Worm (Caenorhabditis elegans): ENCODE measurements around the gene Y57G7A.5.

Gene Y57G7A.5

DNA sequence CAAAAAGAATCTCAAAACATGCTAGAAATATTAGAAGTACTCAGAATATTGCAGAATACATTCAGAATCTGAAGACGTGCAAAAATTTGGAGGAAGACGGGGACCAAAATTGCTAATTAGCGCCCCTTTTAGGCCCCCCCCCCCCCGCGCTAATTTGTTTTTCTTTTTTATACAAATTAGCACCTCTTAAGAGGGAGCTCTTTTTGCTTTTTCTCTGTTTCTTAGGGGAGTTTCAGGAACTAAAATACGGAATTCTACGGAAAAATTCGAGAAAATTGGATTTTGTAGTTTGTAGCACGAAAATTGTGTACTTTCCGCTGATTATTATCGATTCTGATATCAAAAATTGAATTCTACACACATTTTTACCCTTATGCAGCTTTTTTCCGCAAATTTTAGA is 26.2 kb upstream of the Y57G7A.5 start, which contains the start of gene glb-31:
Gene glb-31 (minus strand): TSS at position 101 of the 400 bp plus-strand sequence.
- no peak for TF ChIP-seq ceh-32 (tag; optimal IDR thresholded peaks at IDR 0.05; ENCODE audit: poor library complexity)
- no peak for TF ChIP-seq F37D6.2 (tag; optimal IDR thresholded peaks at IDR 0.05)
- TF ChIP-seq hmg-1.1 (GFP tag; IDR thresholded peaks at IDR 0.05) = no peak
- TF ChIP-seq set-16 (GFP tag; IDR thresholded peaks at IDR 0.05) = no peak
- no peak for TF ChIP-seq daf-8 (GFP tag; IDR thresholded peaks at IDR 0.05)
- TF ChIP-seq tra-1 (GFP tag; IDR thresholded peaks at IDR 0.05) = no peak
- TF ChIP-seq F26F4.8 (GFP tag; conservative IDR thresholded peaks at IDR 0.05) = no peak
- TF ChIP-seq R02D3.7 (tag; optimal IDR thresholded peaks at IDR 0.05) = no peak
- TF ChIP-seq lin-29 (GFP tag; IDR thresholded peaks at IDR 0.05) = no peak
- no peak for TF ChIP-seq dmd-9 (GFP tag; IDR thresholded peaks at IDR 0.05)
- no peak for TF ChIP-seq snpc-4 (tag; optimal IDR thresholded peaks at IDR 0.05)
- TF ChIP-seq jun-1 (tag; optimal IDR thresholded peaks at IDR 0.05) = no peak
- TF ChIP-seq ceh-82 (tag; optimal IDR thresholded peaks at IDR 0.05) = no peak
- TF ChIP-seq lin-15B (tag; optimal IDR thresholded peaks at IDR 0.05) = no peak
- no peak for TF ChIP-seq nhr-6 (tag; optimal IDR thresholded peaks at IDR 0.05)
- TF ChIP-seq daf-16 (GFP tag; optimal IDR thresholded peaks at IDR 0.05) = no peak
- no peak for TF ChIP-seq daf-16 (tag; optimal IDR thresholded peaks at IDR 0.05)

ce11 chrII:1298169-1298568 is 22.8 kb upstream of the Y57G7A.5 start, which contains the start of gene Y57G7A.1:
TSS of gene Y57G7A.1 (plus strand) at chrII:1298469.
- TF ChIP-seq nhr-41 (GFP tag; IDR thresholded peaks at IDR 0.05) = no peak
- TF ChIP-seq ceh-44 (GFP tag; IDR thresholded peaks at IDR 0.05) = no peak
- TF ChIP-seq madf-9 (GFP tag; conservative IDR thresholded peaks at IDR 0.05) = no peak
- TF ChIP-seq dmd-6 (GFP tag; IDR thresholded peaks at IDR 0.05) = no peak
- TF ChIP-seq nhr-48 (tag; optimal IDR thresholded peaks at IDR 0.05) = no peak
- no peak for TF ChIP-seq hmg-1.1 (GFP tag; IDR thresholded peaks at IDR 0.05)
- no peak for TF ChIP-seq nhr-111 (GFP tag; optimal IDR thresholded peaks at IDR 0.05)
- TF ChIP-seq ceh-62 (tag; optimal IDR thresholded peaks at IDR 0.05) = no peak
- no peak for TF ChIP-seq saeg-2 (GFP tag; IDR thresholded peaks at IDR 0.05)
- TF ChIP-seq lim-7 (GFP tag; IDR thresholded peaks at IDR 0.05) = no peak

ce11 chrII:1297697-1298093 is 22.4 kb upstream of the Y57G7A.5 start:
- no peak for TF ChIP-seq Y5F2A.4 (GFP tag; optimal IDR thresholded peaks at IDR 0.05)
- TF ChIP-seq daf-16 (GFP tag; optimal IDR thresholded peaks at IDR 0.05) = no peak
- TF ChIP-seq daf-16 (tag; optimal IDR thresholded peaks at IDR 0.05) = peak; percentile 89
- no peak for TF ChIP-seq lin-39 (tag; optimal IDR thresholded peaks at IDR 0.05)
- TF ChIP-seq hlh-11 (tag; optimal IDR thresholded peaks at IDR 0.05) = no peak
- no peak for TF ChIP-seq lin-1 (GFP tag; IDR thresholded peaks at IDR 0.05)
- peak; percentile 43; the same call in 1 of the 2 replicates for TF ChIP-seq dmd-6 (GFP tag; IDR thresholded peaks at IDR 0.05)
- peak; percentile 10 for TF ChIP-seq pqm-1 (tag; optimal IDR thresholded peaks at IDR 0.05)

- TF ChIP-seq ztf-7 (tag; optimal IDR thresholded peaks at IDR 0.05) (no peak), unc-62 (GFP tag; optimal IDR thresholded peaks at IDR 0.05 in 1 of 2) (peak in 1 of 2 experiments; percentile 91), unc-62 (tag; optimal IDR thresholded peaks at IDR 0.05) (no peak)
These were observed 21.8 kb upstream of the Y57G7A.5 start for ce11 chrII:1297044-1297696.

ce11 chrII:1295776-1296175 is 20.4 kb upstream of the Y57G7A.5 start, which contains the start of gene Y57G7A.2:
TSS of gene Y57G7A.2 (plus strand) at chrII:1296076.
- TF ChIP-seq aha-1 (tag) (peak; percentile 41), rbr-2 (tag; optimal IDR thresholded peaks at IDR 0.05) (no peak)
